Fruit fly (Drosophila melanogaster): ENCODE measurements around the gene CG31221.

CG31221 gene

DNA sequence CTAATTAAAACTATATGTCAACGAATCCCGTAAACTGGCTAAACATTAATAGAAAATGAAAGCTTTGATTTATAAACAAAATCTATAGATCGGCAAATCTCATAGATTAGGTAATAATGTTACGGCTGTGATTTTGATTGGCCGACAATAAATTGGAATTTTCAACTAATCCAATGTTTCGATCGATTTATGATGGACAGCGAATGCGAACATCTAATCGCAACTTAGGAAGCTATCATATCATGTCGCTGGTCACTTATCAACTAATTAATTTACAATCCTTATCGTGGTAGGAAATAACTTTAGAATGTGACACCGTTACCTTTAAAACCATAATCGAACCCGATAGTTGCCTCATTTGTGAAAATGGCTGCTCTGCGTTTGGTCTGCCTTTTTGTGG lies 22.6 kb upstream of the CG31221 start, which contains the start of gene CG18493:
CG18493 (plus strand) TSS at position 352 of the 400 bp plus-strand sequence.
- no peak for TF ChIP-seq C15 (GFP tag; IDR thresholded peaks at IDR 0.05)
- peak; percentile 96 for TF ChIP-seq exex (tag; optimal IDR thresholded peaks at IDR 0.05)
- no peak for TF ChIP-seq so (GFP tag; IDR thresholded peaks at IDR 0.05)
- no peak for TF ChIP-seq wdn (GFP tag; IDR thresholded peaks at IDR 0.05)
- TF ChIP-seq grn (GFP tag; optimal IDR thresholded peaks at IDR 0.05) = peak; percentile 67
- no peak for TF ChIP-seq CG12744 (GFP tag; optimal IDR thresholded peaks at IDR 0.05)

DNA sequence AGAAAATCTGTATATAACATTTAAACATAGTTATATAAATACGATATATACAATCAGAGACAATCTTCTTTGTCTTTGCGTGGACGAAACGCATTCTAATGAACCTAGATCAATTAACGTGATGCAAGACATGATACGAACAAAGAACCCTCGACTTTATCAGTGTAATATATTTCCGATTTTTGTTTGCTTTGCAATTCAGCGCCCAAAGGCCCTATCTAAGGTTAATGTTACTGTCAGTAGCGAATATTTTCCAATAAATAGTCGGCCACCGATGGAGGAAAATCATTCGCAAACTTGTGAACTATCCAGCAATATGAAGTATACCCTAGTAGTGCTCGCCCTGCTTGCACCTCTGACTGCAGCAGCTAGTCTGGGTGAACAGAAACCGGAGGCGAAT lies 19.4 kb upstream of the CG31221 start, which contains the start of gene CG3739:
CG3739 (plus strand) TSS at position 301 of the 400 bp plus-strand sequence.
- no peak for TF ChIP-seq CG10209 (GFP tag; optimal IDR thresholded peaks at IDR 0.05)

- no peak for TF ChIP-seq CG17829 (tag; optimal IDR thresholded peaks at IDR 0.05)
Measured at dm6 chr3R:19398467-19398866, 14.0 kb upstream of the CG31221 start, which contains the start of gene CG31244. Gene CG31244, minus strand, starts transcription at chr3R:19398567.

dm6 chr3R:19403096-19403515 lies 9.4 kb upstream of the CG31221 start, which contains the start of the genes Ino80 and Aptx:
Gene Ino80, minus strand, starts transcription at chr3R:19403153.
Gene Aptx, plus strand, starts transcription at chr3R:19403455.
- peak; percentile 85 for TF ChIP-seq CG11560 (tag; IDR thresholded peaks at IDR 0.05)
- peak; percentile 90 for TF ChIP-seq Mrtf (GFP tag; IDR thresholded peaks at IDR 0.05)
- peak; percentile 94 for TF ChIP-seq shn (GFP tag; optimal IDR thresholded peaks at IDR 0.05)
- peak; percentile 72 for TF ChIP-seq CG8281 (tag; optimal IDR thresholded peaks at IDR 0.05)
- TF ChIP-seq D19A (tag; optimal IDR thresholded peaks at IDR 0.05) = peak; percentile 83
- TF ChIP-seq Adf1 (GFP tag; IDR thresholded peaks at IDR 0.05) = peak; percentile 71
- TF ChIP-seq Drgx (GFP tag; IDR thresholded peaks at IDR 0.05) = peak; percentile 90
- TF ChIP-seq croc (GFP tag; conservative IDR thresholded peaks at IDR 0.05) = peak; percentile 89
- TF ChIP-seq hbn (GFP tag; IDR thresholded peaks at IDR 0.05; ENCODE audit: partially characterized antibody) = peak; percentile 82
- TF ChIP-seq sr (GFP tag; IDR thresholded peaks at IDR 0.05) = peak; percentile 49; the same call in 1 of the 3 replicates
- peak; percentile 96 for TF ChIP-seq unpg (GFP tag; optimal IDR thresholded peaks at IDR 0.05)
- peak; percentile 78 for TF ChIP-seq CG1024 (GFP tag; IDR thresholded peaks at IDR 0.05)
- peak; percentile 77 for TF ChIP-seq repo (GFP tag; optimal IDR thresholded peaks at IDR 0.05)
- TF ChIP-seq D19B (GFP tag; optimal IDR thresholded peaks at IDR 0.05) = peak; percentile 81
- TF ChIP-seq Ptx1 (GFP tag; IDR thresholded peaks at IDR 0.05) = peak; percentile 97
- peak; percentile 94 for TF ChIP-seq HmgZ (tag; optimal IDR thresholded peaks at IDR 0.05)
- TF ChIP-seq ab (GFP tag; optimal IDR thresholded peaks at IDR 0.05) = peak; percentile 77
- TF ChIP-seq CG34376 (GFP tag; optimal IDR thresholded peaks at IDR 0.05) = peak; percentile 73
- peak; percentile 79 for TF ChIP-seq CG12299 (tag; optimal IDR thresholded peaks at IDR 0.05)
- peak; percentile 97 for TF ChIP-seq Bgb (GFP tag; IDR thresholded peaks at IDR 0.05; ENCODE audit: partially characterized antibody)
- peak; percentile 91 for TF ChIP-seq maf-S (GFP tag; optimal IDR thresholded peaks at IDR 0.05)
- peak; percentile 86 for TF ChIP-seq CG8290 (GFP tag; optimal IDR thresholded peaks at IDR 0.05)
- TF ChIP-seq CG8290 (tag; optimal IDR thresholded peaks at IDR 0.05) = peak; percentile 27 to 82
- TF ChIP-seq CG16863 (GFP tag; optimal IDR thresholded peaks at IDR 0.05) = peak; percentile 95
- TF ChIP-seq Rx (GFP tag; IDR thresholded peaks at IDR 0.05) = peak; percentile 90; the same call in 1 of the 2 replicates
- TF ChIP-seq Ets97D (GFP tag; optimal IDR thresholded peaks at IDR 0.05) = peak; percentile 89
- TF ChIP-seq Asciz (GFP tag; optimal IDR thresholded peaks at IDR 0.05) = peak; percentile 80
- TF ChIP-seq luna (GFP tag; optimal IDR thresholded peaks at IDR 0.05) = peak; percentile 76
- TF ChIP-seq Mad (GFP tag; optimal IDR thresholded peaks at IDR 0.05) = peak; percentile 94
- no peak for TF ChIP-seq Fer1 (GFP tag; optimal IDR thresholded peaks at IDR 0.05)
- peak; percentile 91 for TF ChIP-seq CG13287 (GFP tag; IDR thresholded peaks at IDR 0.05; ENCODE audit: partially characterized antibody)
- TF ChIP-seq ATbp (GFP tag; optimal IDR thresholded peaks at IDR 0.05) = peak; percentile 77
- TF ChIP-seq CG30020 (tag; optimal IDR thresholded peaks at IDR 0.05) = peak; percentile 81
- TF ChIP-seq CG9817 (tag; optimal IDR thresholded peaks at IDR 0.05) = peak; percentile 96
- TF ChIP-seq hkb (optimal IDR thresholded peaks at IDR 0.05) = peak; percentile 75
- peak; percentile 94 for TF ChIP-seq hkb (GFP tag; IDR thresholded peaks at IDR 0.05)
- peak; percentile 92 for TF ChIP-seq CG8944 (GFP tag; optimal IDR thresholded peaks at IDR 0.05)
- TF ChIP-seq CG12071 (GFP tag; optimal IDR thresholded peaks at IDR 0.05) = peak; percentile 67

Measured in whole organism, embryonic.